Worm (Caenorhabditis elegans) whole organism, young adult: ENCODE results near the gene srd-40.

ENCODE experiments used
- B0261.1 ChIP-seq: sonication (generic microtip); optimal IDR thresholded peaks from 2 replicates; lab custom pipeline; 2016; ENCODE audit warnings: mild to moderate bottlenecking, missing genetic modification characterization, moderate library complexity, missing compliant biosample characterization
- B0336.3 ChIP-seq: fragments of 200-800 bp; sonication (Bioruptor generic); IDR thresholded peaks from 2 replicates; pipeline ENCODE4 v1.3.6; 2022; ENCODE audit warnings: missing genetic modification characterization, missing compliant biosample characterization
- F10E7.11 ChIP-seq: sonication (generic microtip); optimal IDR thresholded peaks from 2 replicates; lab custom pipeline; 2017; ENCODE audit warnings: mild to moderate bottlenecking, missing genetic modification characterization, moderate library complexity, missing compliant biosample characterization
- F22D6.2 ChIP-seq: sonication (generic microtip); optimal IDR thresholded peaks from 2 replicates; lab custom pipeline; 2016; ENCODE audit warnings: mild to moderate bottlenecking, missing genetic modification characterization, missing compliant biosample characterization
- F33H1.4 ChIP-seq: fragments of 200-800 bp; sonication (Bioruptor generic); IDR thresholded peaks from 2 replicates; pipeline ENCODE4 v1.3.6; 2022; ENCODE audit warnings: missing genetic modification reagents, missing genetic modification characterization, missing compliant biosample characterization
- F39B2.1 ChIP-seq: fragments of 200-800 bp; sonication (Bioruptor generic); IDR thresholded peaks from 2 replicates; pipeline ENCODE4 v1.3.6; 2022; ENCODE audit warnings: missing genetic modification reagents, missing genetic modification characterization, missing compliant biosample characterization
- Y79H2A.3 ChIP-seq: fragments of 200-800 bp; sonication (Bioruptor generic); conservative IDR thresholded peaks from 2 replicates; pipeline ENCODE4 v1.3.6; 2022; ENCODE audit warnings: missing genetic modification reagents, missing genetic modification characterization, missing compliant biosample characterization
- ZK185.1 ChIP-seq: sonication (generic microtip); optimal IDR thresholded peaks from 2 replicates; lab custom pipeline; 2016; ENCODE audit warnings: mild to moderate bottlenecking, missing genetic modification characterization, missing compliant biosample characterization; ENCODE audit not compliant: poor library complexity, severe bottlenecking
- ama-1 ChIP-seq, 3 experiments: fragments of 150-350 bp in 1 of 3; sonication (generic microtip) in 2 of 3; optimal IDR thresholded peaks; 2 replicates each; lab custom pipeline; 2014 to 2018; ENCODE audit warnings: missing biosample characterization in 2 of 3, missing genetic modification characterization in 2 of 3, missing genetic modification reagents in 2 of 3
- atf-7 ChIP-seq: sonication (generic microtip); optimal IDR thresholded peaks from 2 replicates; lab custom pipeline; 2017; ENCODE audit warnings: mild to moderate bottlenecking, missing genetic modification characterization, missing compliant biosample characterization
- attf-3 ChIP-seq: fragments of 200-800 bp; sonication (Bioruptor generic); conservative IDR thresholded peaks from 2 replicates; pipeline ENCODE4 v1.3.6; 2022; ENCODE audit warnings: missing genetic modification reagents, missing genetic modification characterization, missing compliant biosample characterization
- ceh-100 ChIP-seq: fragments of 200-800 bp; sonication (Bioruptor generic); IDR thresholded peaks from 2 replicates; pipeline ENCODE4 v1.3.6; 2022; ENCODE audit warnings: missing genetic modification reagents, missing genetic modification characterization, missing compliant biosample characterization
- ceh-40 ChIP-seq: fragments of 200-800 bp; sonication (Bioruptor generic); IDR thresholded peaks from 2 replicates; pipeline ENCODE4 v1.3.6; 2022; ENCODE audit warnings: missing genetic modification characterization, missing compliant biosample characterization
- chd-7 ChIP-seq: sonication (generic microtip); optimal IDR thresholded peaks from 2 replicates; lab custom pipeline; 2016; ENCODE audit warnings: mild to moderate bottlenecking, missing genetic modification characterization, moderate library complexity, missing compliant biosample characterization
- dpff-1 ChIP-seq: sonication (generic microtip); optimal IDR thresholded peaks from 2 replicates; lab custom pipeline; 2017; ENCODE audit warnings: mild to moderate bottlenecking, missing genetic modification characterization, missing compliant biosample characterization
- dpl-1 ChIP-seq: fragments of 150-350 bp; optimal IDR thresholded peaks from 2 replicates; lab custom pipeline; 2014; ENCODE audit warnings: missing biosample characterization, missing genetic modification reagents, missing genetic modification characterization
- egl-18 ChIP-seq: fragments of 200-800 bp; sonication (Bioruptor generic); IDR thresholded peaks from 2 replicates; pipeline ENCODE4 v1.3.6; 2022; ENCODE audit warnings: missing genetic modification reagents, missing genetic modification characterization, missing compliant biosample characterization
- egl-44 ChIP-seq: fragments of 200-800 bp; sonication (Bioruptor generic); IDR thresholded peaks from 2 replicates; pipeline ENCODE4 v1.3.6; 2022; ENCODE audit warnings: missing genetic modification reagents, missing genetic modification characterization, missing compliant biosample characterization
- ets-4 ChIP-seq: fragments of 200-800 bp; sonication (Bioruptor generic); optimal IDR thresholded peaks from 2 replicates; lab custom pipeline; 2018; ENCODE audit warnings: mild to moderate bottlenecking, missing genetic modification characterization, missing compliant biosample characterization
- gei-17 ChIP-seq: fragments of 200-800 bp; sonication (Bioruptor generic); optimal IDR thresholded peaks from 2 replicates; lab custom pipeline; 2018; ENCODE audit warnings: mild to moderate bottlenecking, missing genetic modification characterization, missing compliant biosample characterization
- hlh-26 ChIP-seq: fragments of 200-800 bp; sonication (Bioruptor generic); conservative IDR thresholded peaks from 2 replicates; pipeline ENCODE4 v1.3.6; 2022; ENCODE audit warnings: missing genetic modification reagents, missing genetic modification characterization, missing compliant biosample characterization
- hmg-1.2 ChIP-seq: fragments of 200-800 bp; sonication (Bioruptor generic); IDR thresholded peaks from 2 replicates; pipeline ENCODE4 v1.3.6; 2022; ENCODE audit warnings: missing genetic modification reagents, missing genetic modification characterization, missing compliant biosample characterization
- hmg-20 ChIP-seq: fragments of 200-800 bp; sonication (Bioruptor generic); IDR thresholded peaks from 2 replicates; pipeline ENCODE4 v1.3.6; 2022; ENCODE audit warnings: missing genetic modification reagents, missing genetic modification characterization, missing compliant biosample characterization
- lag-1 ChIP-seq: fragments of 200-800 bp; sonication (Bioruptor generic); IDR thresholded peaks from 2 replicates; pipeline ENCODE4 v1.3.6; 2022; ENCODE audit warnings: missing genetic modification reagents, missing genetic modification characterization, missing compliant biosample characterization
- madf-8 ChIP-seq: fragments of 200-800 bp; sonication (Bioruptor generic); conservative IDR thresholded peaks from 2 replicates; pipeline ENCODE4 v1.3.6; 2022; ENCODE audit warnings: missing genetic modification reagents, missing genetic modification characterization, missing compliant biosample characterization
- mcd-1 ChIP-seq: fragments of 200-800 bp; sonication (Bioruptor generic); IDR thresholded peaks from 2 replicates; pipeline ENCODE4 v1.3.6; 2022; ENCODE audit warnings: missing genetic modification reagents, missing genetic modification characterization, missing compliant biosample characterization
- nfya-1 ChIP-seq: sonication (generic microtip); optimal IDR thresholded peaks from 2 replicates; lab custom pipeline; 2017; ENCODE audit warnings: antibody characterized with exemption, missing compliant biosample characterization, missing genetic modification characterization, borderline replicate concordance; ENCODE audit not compliant: insufficient read depth
- nfya-2 ChIP-seq: fragments of 200-800 bp; sonication (Bioruptor generic); IDR thresholded peaks from 2 replicates; pipeline ENCODE4 v1.3.6; 2022; ENCODE audit warnings: missing genetic modification reagents, missing genetic modification characterization, missing compliant biosample characterization
- nfyb-1 ChIP-seq: fragments of 200-800 bp; sonication (Bioruptor generic); IDR thresholded peaks from 2 replicates; pipeline ENCODE4 v1.3.6; 2022; ENCODE audit warnings: missing genetic modification reagents, missing genetic modification characterization, missing compliant biosample characterization
- nhr-27 ChIP-seq: fragments of 200-800 bp; sonication (Bioruptor generic); optimal IDR thresholded peaks from 2 replicates; lab custom pipeline; 2018; ENCODE audit warnings: mild to moderate bottlenecking, missing genetic modification characterization, moderate library complexity, missing compliant biosample characterization
- nhr-90 ChIP-seq: sonication (generic microtip); optimal IDR thresholded peaks from 2 replicates; lab custom pipeline; 2016; ENCODE audit warnings: missing genotype, mild to moderate bottlenecking, missing genetic modification characterization, missing compliant biosample characterization
- pbrm-1 ChIP-seq: fragments of 200-800 bp; sonication (Bioruptor generic); IDR thresholded peaks from 2 replicates; pipeline ENCODE4 v1.3.6; 2022; ENCODE audit warnings: missing genetic modification reagents, missing genetic modification characterization, missing compliant biosample characterization
- pha-4 ChIP-seq: fragments of 150-350 bp; sonication (generic microtip); optimal IDR thresholded peaks from 2 replicates; lab custom pipeline; 2014; ENCODE audit warnings: missing biosample characterization, missing genetic modification reagents, missing genetic modification characterization
- rec-8 ChIP-seq, 2 experiments: sonication (generic microtip); optimal IDR thresholded peaks; 2 replicates each; lab custom pipeline; 2016; ENCODE audit warnings: mild to moderate bottlenecking in 2 of 2, missing genetic modification characterization in 2 of 2, missing genetic modification reagents in 2 of 2, missing genotype in 2 of 2, missing biosample characterization in 1 of 2, missing compliant biosample characterization in 1 of 2, moderate library complexity in 1 of 2
- repo-1 ChIP-seq: sonication (generic microtip); optimal IDR thresholded peaks from 2 replicates; lab custom pipeline; 2017; ENCODE audit warnings: mild to moderate bottlenecking, missing genetic modification characterization, missing compliant biosample characterization
- rpc-1 ChIP-seq, 2 experiments: fragments of 150-350 bp in 1 of 2; sonication (generic microtip) in 1 of 2; optimal IDR thresholded peaks; 2 replicates each; lab custom pipeline; 2014 to 2018; ENCODE audit warnings: missing biosample characterization in 1 of 2, missing genetic modification characterization in 1 of 2, missing genetic modification reagents in 1 of 2, missing genotype in 1 of 2
- sea-2 ChIP-seq: fragments of 200-800 bp; sonication (Bioruptor generic); IDR thresholded peaks from 2 replicates; pipeline ENCODE4 v1.3.6; 2022; ENCODE audit warnings: missing genetic modification characterization, missing compliant biosample characterization
- snpc-1.1 ChIP-seq: sonication (generic microtip); optimal IDR thresholded peaks from 2 replicates; lab custom pipeline; 2017; ENCODE audit warnings: missing genetic modification characterization, mild to moderate bottlenecking, missing compliant biosample characterization, antibody characterized with exemption, moderate library complexity, missing genotype, missing genetic modification reagents; ENCODE audit not compliant: insufficient read depth
- snpc-4 ChIP-seq, 5 experiments: fragments of 150-350 bp in 1 of 5; sonication (generic microtip) in 4 of 5; optimal IDR thresholded peaks; 2 replicates each; lab custom pipeline; 2014 to 2018; ENCODE audit warnings: missing genetic modification characterization in 5 of 5, missing biosample characterization in 3 of 5, antibody characterized with exemption in 2 of 5, mild to moderate bottlenecking in 2 of 5, missing compliant biosample characterization in 2 of 5, missing genotype in 2 of 5, moderate library complexity in 2 of 5, missing genetic modification reagents in 1 of 5
- somi-1 ChIP-seq: fragments of 200-800 bp; sonication (Bioruptor generic); optimal IDR thresholded peaks from 2 replicates; lab custom pipeline; 2018; ENCODE audit warnings: mild to moderate bottlenecking, missing genetic modification characterization, missing compliant biosample characterization
- sptf-2 ChIP-seq: fragments of 200-800 bp; sonication (Bioruptor generic); optimal IDR thresholded peaks from 2 replicates; lab custom pipeline; 2018; ENCODE audit warnings: mild to moderate bottlenecking, missing genetic modification characterization, missing compliant biosample characterization
- tbx-9 ChIP-seq: sonication (generic microtip); optimal IDR thresholded peaks from 2 replicates; lab custom pipeline; 2016; ENCODE audit warnings: borderline replicate concordance, missing genetic modification characterization, inconsistent platforms, missing compliant biosample characterization
- unc-130 ChIP-seq: sonication (generic microtip); optimal IDR thresholded peaks from 2 replicates; lab custom pipeline; 2016; ENCODE audit warnings: missing genetic modification reagents, missing genetic modification characterization, missing compliant biosample characterization
- unc-62 ChIP-seq: fragments of 150-350 bp; optimal IDR thresholded peaks from 2 replicates; lab custom pipeline; 2014; ENCODE audit warnings: missing biosample characterization, missing genetic modification reagents, missing genetic modification characterization
- zfh-2 ChIP-seq: fragments of 200-800 bp; sonication (Bioruptor generic); conservative IDR thresholded peaks from 2 replicates; pipeline ENCODE4 v1.3.6; 2022; ENCODE audit warnings: missing genetic modification reagents, missing genetic modification characterization, missing compliant biosample characterization
- zim-3 ChIP-seq: sonication (generic microtip); optimal IDR thresholded peaks from 2 replicates; lab custom pipeline; 2017; ENCODE audit warnings: mild to moderate bottlenecking, missing genetic modification characterization, moderate library complexity, missing compliant biosample characterization
- ztf-26 ChIP-seq: sonication (generic microtip); optimal IDR thresholded peaks from 2 replicates; lab custom pipeline; 2017; ENCODE audit warnings: missing genetic modification characterization, missing compliant biosample characterization

Gene srd-40

DNA sequence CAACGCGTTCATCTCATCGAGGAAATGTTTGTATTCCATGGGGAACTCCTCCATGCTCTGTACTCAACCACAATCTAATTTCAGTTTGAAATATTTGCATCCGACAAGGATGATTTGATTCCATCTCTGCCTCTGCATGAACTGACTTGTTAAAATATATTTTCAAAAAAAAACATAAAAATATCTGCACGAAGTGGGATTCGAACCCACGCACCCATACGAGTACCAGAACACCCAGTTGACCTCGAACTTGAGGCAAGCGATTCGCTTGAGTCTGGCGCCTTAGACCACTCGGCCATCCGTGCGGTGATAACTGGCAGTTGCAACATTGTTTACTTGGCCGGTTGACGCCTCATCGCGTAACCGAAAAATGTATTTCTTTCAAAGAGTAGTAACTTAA is 24.3 kb downstream of the srd-40 start (continued):
- no peak for TF ChIP-seq snpc-1.1
- no peak for TF ChIP-seq zfh-2
- peak; percentile 86 for TF ChIP-seq rpc-1 (optimal IDR thresholded peaks at IDR 0.05; lab: Kevin White, UChicago)
- peak; percentile 90 for TF ChIP-seq rpc-1 (tag; optimal IDR thresholded peaks at IDR 0.05; lab: Kevin White, UChicago)
- no peak for TF ChIP-seq egl-18 (GFP tag; lab: Robert Waterston, UW)
- TF ChIP-seq F10E7.11 (tag; lab: Kevin White, UChicago), result no peak
- peak; percentile 52 for TF ChIP-seq ztf-26 (tag; lab: Kevin White, UChicago)
- no peak for TF ChIP-seq unc-130 (GFP tag; lab: Kevin White, UChicago)
- no peak for TF ChIP-seq dpff-1
- peak; percentile 69 for TF ChIP-seq hmg-1.2
- no peak for TF ChIP-seq nfya-1 (tag; lab: Kevin White, UChicago)
- TF ChIP-seq Y79H2A.3 (GFP tag; lab: Robert Waterston, UW), result no peak
- no peak for TF ChIP-seq F22D6.2 (tag; lab: Kevin White, UChicago)
- TF ChIP-seq mcd-1, result no peak
- TF ChIP-seq B0261.1 (tag; lab: Kevin White, UChicago), result peak; percentile 93
- no peak for TF ChIP-seq F33H1.4 (GFP tag; lab: Robert Waterston, UW)
- TF ChIP-seq hlh-26 (GFP tag; lab: Robert Waterston, UW), result no peak
- no peak for TF ChIP-seq unc-62 (GFP tag; lab: Kevin White, UChicago)
- TF ChIP-seq ZK185.1 (tag; lab: Kevin White, UChicago), result peak; percentile 71
- TF ChIP-seq repo-1 (tag; lab: Kevin White, UChicago), result peak; percentile 16
- TF ChIP-seq madf-8 (GFP tag; lab: Robert Waterston, UW), result no peak
- no peak for TF ChIP-seq ama-1 (optimal IDR thresholded peaks at IDR 0.05; lab: Kevin White, UChicago)
- peak in 1 of 2 experiments; percentile 42 for TF ChIP-seq ama-1 (GFP tag; optimal IDR thresholded peaks at IDR 0.05; lab: Kevin White, UChicago)
- no peak for TF ChIP-seq gei-17 (GFP tag; lab: Kevin White, UChicago)
- peak; percentile 54 for TF ChIP-seq chd-7 (tag; lab: Kevin White, UChicago)
- 0 out of 2 replicates have a peak, but pooled peaks have one; percentile 16 for TF ChIP-seq attf-3 (GFP tag; lab: Robert Waterston, UW)
- no peak for TF ChIP-seq pha-4
- no peak for TF ChIP-seq sea-2 (GFP tag; lab: Robert Waterston, UW)
- TF ChIP-seq zim-3 (tag; lab: Kevin White, UChicago), result no peak
- no peak for TF ChIP-seq dpl-1 (GFP tag; lab: Kevin White, UChicago)
- no peak for TF ChIP-seq somi-1 (GFP tag; lab: Kevin White, UChicago)
- TF ChIP-seq nfya-2 (GFP tag; lab: Robert Waterston, UW), result no peak
- no peak for TF ChIP-seq ceh-100
- TF ChIP-seq rec-8 (tag; optimal IDR thresholded peaks at IDR 0.05; lab: Kevin White, UChicago), result peak; percentile 35 to 69
- no peak for TF ChIP-seq B0336.3
- TF ChIP-seq nhr-90 (tag; lab: Kevin White, UChicago), result peak; percentile 83
- peak; percentile 73 for TF ChIP-seq nfyb-1 (GFP tag; lab: Robert Waterston, UW)
- TF ChIP-seq egl-44 (GFP tag; lab: Robert Waterston, UW), result 0 out of 2 replicates have a peak, but pooled peaks have one; percentile 36
- TF ChIP-seq nhr-27 (tag; lab: Kevin White, UChicago), result no peak
- TF ChIP-seq pbrm-1 (GFP tag; lab: Robert Waterston, UW), result peak; percentile 88
- TF ChIP-seq F39B2.1 (GFP tag; lab: Robert Waterston, UW), result no peak
- no peak for TF ChIP-seq lag-1 (GFP tag; lab: Robert Waterston, UW)
- TF ChIP-seq tbx-9 (tag; lab: Kevin White, UChicago), result no peak
- peak; percentile 67 for TF ChIP-seq snpc-4 (GFP tag; optimal IDR thresholded peaks at IDR 0.05; lab: Kevin White, UChicago)
- TF ChIP-seq snpc-4 (tag; optimal IDR thresholded peaks at IDR 0.05; lab: Kevin White, UChicago), result peak in 2 of 4 experiments; percentile 46 to 79
- TF ChIP-seq ceh-40, result 0 out of 2 replicates have a peak, but pooled peaks have one; percentile 38
- no peak for TF ChIP-seq ets-4 (GFP tag; lab: Kevin White, UChicago)
- TF ChIP-seq hmg-20, result no peak
- peak; percentile 58 for TF ChIP-seq atf-7 (tag; lab: Kevin White, UChicago)
- no peak for TF ChIP-seq sptf-2 (GFP tag; lab: Kevin White, UChicago)
